Fruit fly (Drosophila melanogaster) whole organism, prepupa: ENCODE results near the gene PolA2.
A peak's percentile ranks its signal among the peaks of the same experiment; 100 is the strongest.

Source experiments
- CG10631 ChIP-seq: fragments of 200-800 bp; sonication (Bioruptor generic); optimal IDR thresholded peaks from 2 replicates; lab custom pipeline; 2016; ENCODE audit warnings: missing biosample characterization, missing genetic modification characterization
- CG10669 ChIP-seq: fragments of 200-800 bp; sonication (Bioruptor generic); optimal IDR thresholded peaks from 3 replicates; lab custom pipeline; 2018; ENCODE audit warnings: missing biosample characterization, mild to moderate bottlenecking, missing genetic modification characterization, moderate library complexity
- CG11762 ChIP-seq: fragments of 200-800 bp; sonication (Bioruptor generic); optimal IDR thresholded peaks from 3 replicates; lab custom pipeline; 2016; ENCODE audit warnings: missing biosample characterization, missing genetic modification characterization; ENCODE audit not compliant: insufficient read depth
- CG11902 ChIP-seq: fragments of 200-800 bp; sonication (Bioruptor generic); optimal IDR thresholded peaks from 3 replicates; lab custom pipeline; 2016; ENCODE audit warnings: missing biosample characterization, missing genetic modification characterization
- CG1621 ChIP-seq: fragments of 200-800 bp; sonication (Bioruptor generic); optimal IDR thresholded peaks from 3 replicates; lab custom pipeline; 2018; ENCODE audit warnings: missing biosample characterization, mild to moderate bottlenecking, missing genetic modification characterization
- CG3032 ChIP-seq: fragments of 200-800 bp; optimal IDR thresholded peaks from 2 replicates; lab custom pipeline; 2019; ENCODE audit warnings: missing biosample characterization, mild to moderate bottlenecking, missing genetic modification characterization, moderate library complexity
- CG31627 ChIP-seq: fragments of 200-800 bp; sonication (Bioruptor generic); optimal IDR thresholded peaks from 3 replicates; lab custom pipeline; 2016; ENCODE audit warnings: missing biosample characterization, missing genetic modification characterization
- CG6163 ChIP-seq: fragments of 200-800 bp; sonication (Bioruptor generic); IDR thresholded peaks from 3 replicates; pipeline ENCODE4 v1.3.6; 2022; ENCODE audit warnings: missing biosample characterization, missing genetic modification characterization
- CG6276 ChIP-seq: fragments of 200-800 bp; sonication (Bioruptor generic); optimal IDR thresholded peaks from 2 replicates; lab custom pipeline; 2017; ENCODE audit warnings: missing biosample characterization, mild to moderate bottlenecking, missing genetic modification characterization
- CG6792 ChIP-seq: fragments of 200-800 bp; sonication (Bioruptor generic); optimal IDR thresholded peaks from 3 replicates; lab custom pipeline; 2016; ENCODE audit warnings: missing biosample characterization, missing genetic modification characterization
- CG6808 ChIP-seq: fragments of 200-800 bp; sonication (Bioruptor generic); optimal IDR thresholded peaks from 3 replicates; lab custom pipeline; 2017; ENCODE audit warnings: missing biosample characterization, missing genetic modification characterization, mild to moderate bottlenecking, moderate library complexity, missing genetic modification reagents
- CG6854 ChIP-seq: fragments of 200-800 bp; sonication (Bioruptor generic); optimal IDR thresholded peaks from 2 replicates; lab custom pipeline; 2017; ENCODE audit warnings: missing biosample characterization, mild to moderate bottlenecking, missing genetic modification characterization
- CG7368 ChIP-seq: fragments of 200-800 bp; sonication (Bioruptor generic); optimal IDR thresholded peaks from 3 replicates; lab custom pipeline; 2016; ENCODE audit warnings: missing biosample characterization, missing genetic modification characterization
- CG8319 ChIP-seq: fragments of 200-800 bp; sonication (Bioruptor generic); optimal IDR thresholded peaks from 3 replicates; lab custom pipeline; 2016; ENCODE audit warnings: missing biosample characterization, missing genetic modification characterization
- CG9139 ChIP-seq: fragments of 200-800 bp; sonication (Bioruptor generic); optimal IDR thresholded peaks from 3 replicates; lab custom pipeline; 2017; ENCODE audit warnings: missing biosample characterization, mild to moderate bottlenecking, missing genetic modification characterization
- Eip75B ChIP-seq: fragments of 200-800 bp; sonication (Bioruptor generic); optimal IDR thresholded peaks from 3 replicates; lab custom pipeline; 2016; ENCODE audit warnings: missing biosample characterization, missing genetic modification characterization
- Eip78C ChIP-seq: fragments of 200-800 bp; sonication (Bioruptor generic); peaks from one replicate; lab custom pipeline; 2016; ENCODE audit warnings: missing biosample characterization, missing genetic modification characterization
- Eip93F ChIP-seq: fragments of 200-800 bp; sonication (Bioruptor generic); optimal IDR thresholded peaks from 2 replicates; lab custom pipeline; 2016; ENCODE audit warnings: missing biosample characterization, mild to moderate bottlenecking, missing genetic modification characterization
- Ets21C ChIP-seq: fragments of 200-800 bp; sonication (Bioruptor generic); optimal IDR thresholded peaks from 3 replicates; lab custom pipeline; 2016; ENCODE audit warnings: missing biosample characterization, missing genetic modification characterization
- Gug ChIP-seq: fragments of 200-800 bp; sonication (Bioruptor generic); IDR thresholded peaks from 2 replicates; pipeline ENCODE4 v1.3.6; 2022; ENCODE audit warnings: missing biosample characterization, missing genetic modification characterization
- Hr38 ChIP-seq: sonication (Bioruptor generic); optimal IDR thresholded peaks from 2 replicates; lab custom pipeline; 2016; ENCODE audit warnings: missing biosample characterization, missing genetic modification characterization
- Met ChIP-seq: fragments of 200-800 bp; sonication (Bioruptor generic); optimal IDR thresholded peaks from 3 replicates; lab custom pipeline; 2016; ENCODE audit warnings: missing biosample characterization, missing genetic modification characterization
- OdsH ChIP-seq: fragments of 200-800 bp; sonication (Bioruptor generic); optimal IDR thresholded peaks from 3 replicates; lab custom pipeline; 2016; ENCODE audit warnings: missing biosample characterization, missing genetic modification characterization
- Smox ChIP-seq: fragments of 200-800 bp; sonication (Bioruptor generic); optimal IDR thresholded peaks from 3 replicates; lab custom pipeline; 2016; ENCODE audit warnings: missing biosample characterization, missing genetic modification characterization
- achi ChIP-seq: fragments of 200-800 bp; sonication (Bioruptor generic); optimal IDR thresholded peaks from 3 replicates; lab custom pipeline; 2016; ENCODE audit warnings: missing biosample characterization, missing genetic modification characterization
- acj6 ChIP-seq: fragments of 200-800 bp; sonication (Bioruptor generic); optimal IDR thresholded peaks from 3 replicates; lab custom pipeline; 2016; ENCODE audit warnings: missing biosample characterization, missing genetic modification characterization
- dsx ChIP-seq: fragments of 200-800 bp; optimal IDR thresholded peaks from 3 replicates; lab custom pipeline; 2019; ENCODE audit warnings: missing biosample characterization, mild to moderate bottlenecking, missing genetic modification characterization, moderate library complexity; ENCODE audit not compliant: poor library complexity, severe bottlenecking
- eg ChIP-seq: fragments of 200-800 bp; sonication (Bioruptor generic); IDR thresholded peaks from 3 replicates; pipeline ENCODE4 v1.3.6; 2022; ENCODE audit warnings: missing biosample characterization, missing genetic modification characterization
- fd59A ChIP-seq: fragments of 200-800 bp; sonication (Bioruptor generic); optimal IDR thresholded peaks from 2 replicates; lab custom pipeline; 2017; ENCODE audit warnings: missing biosample characterization, mild to moderate bottlenecking, missing genetic modification characterization, missing genetic modification reagents
- fkh ChIP-seq: fragments of 200-800 bp; sonication (Bioruptor generic); optimal IDR thresholded peaks from 3 replicates; lab custom pipeline; 2017; ENCODE audit warnings: missing biosample characterization, mild to moderate bottlenecking, missing genetic modification characterization, moderate library complexity
- lz ChIP-seq: fragments of 200-800 bp; sonication (Bioruptor generic); optimal IDR thresholded peaks from 3 replicates; lab custom pipeline; 2016; ENCODE audit warnings: missing biosample characterization, missing genetic modification characterization
- pdm3 ChIP-seq: fragments of 200-800 bp; sonication (Bioruptor generic); optimal IDR thresholded peaks from 3 replicates; lab custom pipeline; 2016; ENCODE audit warnings: missing biosample characterization, missing genetic modification characterization
- salr ChIP-seq, 2 experiments: fragments of 200-800 bp; sonication (Bioruptor generic); optimal IDR thresholded peaks; 3 replicates each; lab custom pipeline; 2016 to 2018; ENCODE audit warnings: missing biosample characterization in 2 of 2, missing genetic modification characterization in 2 of 2, mild to moderate bottlenecking in 1 of 2
- spab ChIP-seq: fragments of 200-800 bp; sonication (Bioruptor generic); optimal IDR thresholded peaks from 2 replicates; lab custom pipeline; 2017; ENCODE audit warnings: missing biosample characterization, mild to moderate bottlenecking, missing genetic modification characterization, missing genetic modification reagents
- ss ChIP-seq, 2 experiments: fragments of 200-800 bp; sonication (Bioruptor generic); optimal IDR thresholded peaks; 2 replicates in 1 of 2; 3 replicates in 1 of 2; lab custom pipeline; 2017 to 2018; ENCODE audit warnings: mild to moderate bottlenecking in 2 of 2, missing biosample characterization in 2 of 2, missing genetic modification characterization in 2 of 2, moderate library complexity in 1 of 2
- svp ChIP-seq: fragments of 200-800 bp; sonication (Bioruptor generic); peaks from one replicate; lab custom pipeline; 2016; ENCODE audit warnings: missing biosample characterization, missing genetic modification characterization

The PolA2 gene

DNA sequence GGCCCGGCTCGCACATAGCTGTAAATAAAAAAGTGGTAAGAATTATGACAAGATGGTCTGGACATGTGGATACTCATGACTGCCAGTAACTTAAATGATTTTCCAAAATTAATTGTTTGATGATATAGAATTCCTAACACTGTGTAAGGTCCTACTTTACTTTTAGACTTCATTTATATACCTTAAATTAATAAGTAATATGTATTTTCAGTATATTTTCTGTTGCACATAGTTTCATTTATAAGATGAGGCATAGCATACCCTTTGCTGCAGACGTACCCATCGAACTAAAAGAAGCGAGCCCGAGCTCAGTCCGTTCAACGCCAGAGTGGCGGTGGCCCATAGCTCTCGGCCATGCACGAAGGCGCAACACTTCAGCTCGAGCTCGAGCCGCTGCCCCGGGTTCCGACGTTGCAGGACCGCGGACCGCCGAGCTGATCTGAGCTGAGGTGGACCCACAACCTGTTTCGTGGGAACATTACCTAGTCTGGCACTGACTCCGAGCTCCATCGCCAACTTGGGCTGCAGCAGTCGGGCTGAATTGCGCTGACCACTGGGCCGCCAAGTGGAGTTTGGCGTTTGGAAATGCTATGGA lies 21.4 kb upstream of the PolA2 start (continued):
- TF ChIP-seq spab: peak; percentile 66
- no peak for TF ChIP-seq CG8319 (GFP tag; lab: Kevin White, UChicago)
- peak; percentile 70 for TF ChIP-seq CG6808 (GFP tag; lab: Kevin White, UChicago)
- TF ChIP-seq Eip75B: peak; percentile 70
- peak; percentile 17 for TF ChIP-seq CG6276
- peak in 1 of 2 experiments; percentile 71 for TF ChIP-seq salr (GFP tag; optimal IDR thresholded peaks at IDR 0.05; lab: Kevin White, UChicago)
- TF ChIP-seq Met (GFP tag; lab: Kevin White, UChicago): peak; percentile 78
- TF ChIP-seq fkh (GFP tag; lab: Kevin White, UChicago): no peak
- TF ChIP-seq Hr38 (GFP tag; lab: Kevin White, UChicago): no peak
- peak; percentile 72 for TF ChIP-seq OdsH (GFP tag; lab: Kevin White, UChicago)
- peak; percentile 40 for TF ChIP-seq CG6854
- peak; percentile 74 for TF ChIP-seq achi (GFP tag; lab: Kevin White, UChicago)
- TF ChIP-seq CG6792 (GFP tag; lab: Kevin White, UChicago): peak; percentile 73
- TF ChIP-seq CG6163: peak; percentile 36; the same call in 2 of the 3 replicates
- peak; percentile 69 for TF ChIP-seq CG3032
- TF ChIP-seq fd59A (GFP tag; lab: Kevin White, UChicago): peak; percentile 41
- peak; percentile 73 for TF ChIP-seq Smox
- 0 out of 3 replicates have a peak, but pooled peaks have one; percentile 22 for TF ChIP-seq eg (GFP tag; lab: Robert Waterston, UW)
- TF ChIP-seq CG11762 (GFP tag; lab: Kevin White, UChicago): peak; percentile 63
- TF ChIP-seq pdm3 (GFP tag; lab: Kevin White, UChicago): peak; percentile 69
- peak; percentile 47 for TF ChIP-seq CG31627 (GFP tag; lab: Kevin White, UChicago)
- TF ChIP-seq CG10669 (GFP tag; lab: Kevin White, UChicago): peak; percentile 55
- peak; percentile 74 for TF ChIP-seq acj6 (GFP tag; lab: Kevin White, UChicago)
- peak; percentile 32 for TF ChIP-seq Ets21C (GFP tag; lab: Kevin White, UChicago)
- TF ChIP-seq Eip93F: peak; percentile 64
- peak; percentile 56 for TF ChIP-seq CG11902 (GFP tag; lab: Kevin White, UChicago)
- peak; percentile 47 for TF ChIP-seq CG7368 (GFP tag; lab: Kevin White, UChicago)
- TF ChIP-seq CG9139 (GFP tag; lab: Kevin White, UChicago): peak; percentile 49

dm6 chr3R:27218288-27218687 lies 20.7 kb upstream of the PolA2 start:
- TF ChIP-seq Eip78C (GFP tag; lab: Kevin White, UChicago) (peak; percentile 55), Smox (no peak), lz (GFP tag; lab: Kevin White, UChicago) (peak; percentile 8), svp (GFP tag; lab: Kevin White, UChicago) (peak; percentile 45), CG10631 (peak; percentile 8)

dm6 chr3R:27218814-27219213 lies 20.1 kb upstream of the PolA2 start:
- TF ChIP-seq dsx (GFP tag; lab: Kevin White, UChicago): peak; percentile 4
- no peak for TF ChIP-seq Gug (GFP tag; lab: Robert Waterston, UW)
- no peak for TF ChIP-seq CG1621 (tag; lab: Kevin White, UChicago)
- TF ChIP-seq ss (GFP tag; optimal IDR thresholded peaks at IDR 0.05; lab: Kevin White, UChicago): peak in 1 of 2 experiments; percentile 25
- TF ChIP-seq CG6854: peak; percentile 70
